Fruit fly (Drosophila melanogaster): ENCODE results near the gene Hsp22.

The Hsp22 gene

DNA sequence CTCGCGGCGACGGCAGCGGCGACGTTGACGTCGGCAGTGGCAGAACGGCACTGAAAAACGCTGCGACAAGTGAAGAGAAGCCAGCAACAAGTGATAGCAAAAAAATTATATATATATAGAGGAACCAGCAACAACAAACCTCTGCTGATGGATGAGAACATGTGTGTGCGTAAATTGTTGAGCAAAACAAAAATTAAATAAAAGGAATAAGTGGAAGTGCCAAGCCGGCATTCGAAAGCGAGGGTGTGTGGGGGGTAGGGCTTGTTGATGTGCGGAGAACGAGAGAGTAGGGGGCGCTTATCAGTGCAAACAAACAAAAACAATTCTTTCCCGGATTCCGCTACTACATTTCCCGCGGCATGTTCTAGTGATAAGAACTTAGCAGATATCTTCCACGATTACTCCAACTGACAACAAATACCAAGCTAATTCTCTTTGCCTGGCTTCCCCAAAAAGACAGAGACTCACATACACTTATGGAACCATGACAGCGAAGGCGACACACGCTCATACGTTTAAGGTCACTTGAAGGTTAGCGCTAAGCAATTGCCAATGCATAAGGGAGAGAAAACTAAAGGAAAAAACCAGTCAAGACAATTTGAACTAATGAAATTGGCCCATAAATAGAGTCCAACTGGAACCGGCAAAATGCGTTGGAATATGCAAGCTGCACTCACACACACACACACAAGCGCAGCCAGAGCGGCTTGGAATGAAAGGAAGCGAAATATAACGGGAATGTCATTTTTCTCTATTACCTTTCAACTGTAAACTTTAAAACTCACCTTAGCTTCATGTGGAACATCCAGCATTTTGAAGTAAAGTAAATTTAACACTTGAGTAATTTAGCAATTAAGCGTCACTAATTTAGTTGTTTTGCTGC, 14.7 kb upstream of the Hsp22 start:
- peak; percentile 75 for TF ChIP-seq psq (GFP tag; optimal IDR thresholded peaks at IDR 0.05)
- peak; percentile 26 for TF ChIP-seq Sp1 (GFP tag; optimal IDR thresholded peaks at IDR 0.05)
- TF ChIP-seq Rel (GFP tag; optimal IDR thresholded peaks at IDR 0.05), result peak; percentile 28
- peak; percentile 57 for TF ChIP-seq Rel (tag; optimal IDR thresholded peaks at IDR 0.05)
- no peak for TF ChIP-seq dmrt93B (GFP tag; optimal IDR thresholded peaks at IDR 0.05)
- peak; percentile 27 for TF ChIP-seq h (GFP tag; optimal IDR thresholded peaks at IDR 0.05)

dm6 chr3L:9358713-9359040, 14.1 kb upstream of the Hsp22 start, which contains the start of the genes UGP and Svip:
TSS of gene UGP (minus strand) at chr3L:9358935.
TSS of gene Svip (plus strand) at chr3L:9358999.
- TF ChIP-seq dsf (GFP tag; optimal IDR thresholded peaks at IDR 0.05; ENCODE audit: borderline replicate concordance), result no peak
- TF ChIP-seq h (GFP tag; optimal IDR thresholded peaks at IDR 0.05), result no peak
- TF ChIP-seq Jra (GFP tag; optimal IDR thresholded peaks at IDR 0.05), result no peak
- TF ChIP-seq CG32264 (GFP tag; optimal IDR thresholded peaks at IDR 0.05), result no peak
- peak; percentile 35 for TF ChIP-seq Hnf4 (GFP tag; optimal IDR thresholded peaks at IDR 0.05)
- TF ChIP-seq woc (GFP tag; optimal IDR thresholded peaks at IDR 0.05), result no peak
- no peak for TF ChIP-seq sv (GFP tag; optimal IDR thresholded peaks at IDR 0.05)
- TF ChIP-seq Mio (GFP tag; optimal IDR thresholded peaks at IDR 0.05), result no peak
- TF ChIP-seq jim (GFP tag; optimal IDR thresholded peaks at IDR 0.05), result no peak
- peak; percentile 36 for TF ChIP-seq rgr (GFP tag; optimal IDR thresholded peaks at IDR 0.05)
- TF ChIP-seq psq (GFP tag; optimal IDR thresholded peaks at IDR 0.05), result peak; percentile 57
- no peak for TF ChIP-seq CrebA (GFP tag; optimal IDR thresholded peaks at IDR 0.05; ENCODE audit: borderline replicate concordance)
- TF ChIP-seq ey (GFP tag; optimal IDR thresholded peaks at IDR 0.05), result no peak
- TF ChIP-seq lola (GFP tag; optimal IDR thresholded peaks at IDR 0.05), result no peak
- TF ChIP-seq CG9705 (GFP tag; optimal IDR thresholded peaks at IDR 0.05), result no peak
- TF ChIP-seq Dif (GFP tag; optimal IDR thresholded peaks at IDR 0.05; ENCODE audit: partially characterized antibody), result no peak
- TF ChIP-seq pan (optimal IDR thresholded peaks at IDR 0.05), result no peak
- TF ChIP-seq Abd-B (GFP tag; optimal IDR thresholded peaks at IDR 0.05), result no peak
- no peak for TF ChIP-seq dl (GFP tag; optimal IDR thresholded peaks at IDR 0.05; ENCODE audit: insufficient read depth in 1 of 2, partially characterized antibody in 2 of 2)
- TF ChIP-seq HLH106 (tag; optimal IDR thresholded peaks at IDR 0.05), result no peak
- TF ChIP-seq OdsH (GFP tag; optimal IDR thresholded peaks at IDR 0.05), result peak; percentile 27
- TF ChIP-seq fru (GFP tag; optimal IDR thresholded peaks at IDR 0.05), result no peak
- TF ChIP-seq usp (GFP tag; optimal IDR thresholded peaks at IDR 0.05), result no peak
- no peak for TF ChIP-seq Dfd (GFP tag; optimal IDR thresholded peaks at IDR 0.05)
- TF ChIP-seq Sp1 (GFP tag; optimal IDR thresholded peaks at IDR 0.05), result peak; percentile 5
- TF ChIP-seq Hr78 (GFP tag; optimal IDR thresholded peaks at IDR 0.05), result no peak
- no peak for TF ChIP-seq GATAd (GFP tag; optimal IDR thresholded peaks at IDR 0.05)
- no peak for TF ChIP-seq N (GFP tag; optimal IDR thresholded peaks at IDR 0.05)
- no peak for TF ChIP-seq Rel (GFP tag; optimal IDR thresholded peaks at IDR 0.05)
- TF ChIP-seq Rel (tag; optimal IDR thresholded peaks at IDR 0.05), result peak; percentile 31
- TF ChIP-seq br (GFP tag; optimal IDR thresholded peaks at IDR 0.05), result no peak
- no peak for TF ChIP-seq tai (GFP tag; optimal IDR thresholded peaks at IDR 0.05)
- no peak for TF ChIP-seq dmrt93B (GFP tag; optimal IDR thresholded peaks at IDR 0.05)
- TF ChIP-seq brk (GFP tag; optimal IDR thresholded peaks at IDR 0.05), result peak; percentile 56
- peak; percentile 45 for TF ChIP-seq sage (GFP tag; optimal IDR thresholded peaks at IDR 0.05)
- TF ChIP-seq Vsx2 (GFP tag; optimal IDR thresholded peaks at IDR 0.05; ENCODE audit: partially characterized antibody), result no peak
- no peak for TF ChIP-seq Myc (optimal IDR thresholded peaks at IDR 0.05)
- TF ChIP-seq Hr83 (GFP tag; optimal IDR thresholded peaks at IDR 0.05; ENCODE audit: poor library complexity, severe bottlenecking), result peak; percentile 57
- peak; percentile 19 to 38 for TF ChIP-seq foxo (GFP tag; optimal IDR thresholded peaks at IDR 0.05)

Data from whole organism, wandering third instar larva.